Worm (Caenorhabditis elegans) whole organism, L1 larva: Measurements from ENCODE around the gene C17B7.3.

Source experiments
- alr-1 ChIP-seq: fragments of 200-800 bp; sonication (Bioruptor generic); optimal IDR thresholded peaks from 2 replicates; lab custom pipeline; 2018; ENCODE audit warnings: borderline replicate concordance, mild to moderate bottlenecking, missing genetic modification characterization, missing compliant biosample characterization
- aly-2 ChIP-seq: fragments of 150-350 bp; optimal IDR thresholded peaks from 2 replicates; lab custom pipeline; 2014; ENCODE audit warnings: missing biosample characterization, missing genetic modification characterization
- blmp-1 ChIP-seq: fragments of 150-350 bp; optimal IDR thresholded peaks from 2 replicates; lab custom pipeline; 2014; ENCODE audit warnings: missing biosample characterization, missing genetic modification characterization
- ceh-63 ChIP-seq: fragments of 200-800 bp; sonication (Bioruptor generic); optimal IDR thresholded peaks from 2 replicates; lab custom pipeline; 2018; ENCODE audit warnings: mild to moderate bottlenecking, missing genetic modification characterization, missing compliant biosample characterization
- ceh-90 ChIP-seq: sonication (generic microtip); optimal IDR thresholded peaks from 2 replicates; lab custom pipeline; 2016; ENCODE audit warnings: missing genetic modification characterization, missing compliant biosample characterization
- dpl-1 ChIP-seq, 3 experiments: fragments of 150-350 bp in 2 of 3; sonication (generic microtip) in 1 of 3; optimal IDR thresholded peaks; 2 replicates each; lab custom pipeline; 2014 to 2017; ENCODE audit warnings: missing biosample characterization in 3 of 3, missing genetic modification characterization in 3 of 3, missing genetic modification reagents in 3 of 3
- fos-1 ChIP-seq: fragments of 150-350 bp; optimal IDR thresholded peaks from 2 replicates; lab custom pipeline; 2014; ENCODE audit warnings: missing biosample characterization, missing genetic modification characterization
- lir-3 ChIP-seq: sonication (generic microtip); optimal IDR thresholded peaks from 2 replicates; lab custom pipeline; 2016; ENCODE audit warnings: mild to moderate bottlenecking, missing genetic modification characterization, moderate library complexity, missing compliant biosample characterization; ENCODE audit not compliant: poor library complexity
- lsy-2 ChIP-seq, 2 experiments: fragments of 150-350 bp; optimal IDR thresholded peaks; 2 replicates each; lab custom pipeline; 2014; ENCODE audit warnings: missing biosample characterization in 2 of 2, missing genetic modification characterization in 2 of 2
- nhr-11 ChIP-seq: fragments of 150-350 bp; optimal IDR thresholded peaks from 2 replicates; lab custom pipeline; 2014; ENCODE audit warnings: missing biosample characterization, missing genetic modification characterization
- nhr-237 ChIP-seq: fragments of 150-350 bp; optimal IDR thresholded peaks from 2 replicates; lab custom pipeline; 2014; ENCODE audit warnings: missing biosample characterization, missing genetic modification characterization
- pag-3 ChIP-seq: sonication (generic microtip); optimal IDR thresholded peaks from 2 replicates; lab custom pipeline; 2017; ENCODE audit warnings: missing genetic modification characterization, mild to moderate bottlenecking, missing compliant biosample characterization, antibody characterized with exemption, borderline replicate concordance; ENCODE audit not compliant: insufficient read depth
- snpc-4 ChIP-seq: fragments of 150-350 bp; optimal IDR thresholded peaks from 2 replicates; lab custom pipeline; 2014; ENCODE audit warnings: missing biosample characterization, missing genetic modification characterization
- sptf-1 ChIP-seq: fragments of 150-350 bp; optimal IDR thresholded peaks from 2 replicates; lab custom pipeline; 2014; ENCODE audit warnings: missing biosample characterization, missing genetic modification characterization

DNA sequence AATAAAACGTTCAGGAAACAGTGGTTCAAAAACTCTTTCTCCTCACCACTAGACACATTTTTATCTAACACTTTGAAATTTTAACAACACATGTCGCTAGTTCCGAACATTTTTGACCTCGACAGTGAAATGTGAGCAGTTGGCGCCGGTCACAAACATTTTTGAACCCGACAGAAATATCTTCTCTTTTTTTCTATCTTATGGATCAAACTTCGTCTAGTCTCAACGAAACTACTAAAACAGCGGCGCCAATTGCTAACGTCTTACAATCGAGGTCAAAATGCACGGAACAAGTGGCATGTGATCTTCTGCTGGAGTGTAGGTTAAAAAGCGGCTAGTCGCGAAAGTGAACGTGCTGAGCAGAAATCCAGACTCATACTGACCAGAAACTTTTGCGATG, 1.4 kb downstream of the C17B7.3 start:
- TF ChIP-seq blmp-1 (tag; lab: Kevin White, UChicago) (no peak), ceh-63 (GFP tag; lab: Kevin White, UChicago) (no peak), dpl-1 (GFP tag; optimal IDR thresholded peaks at IDR 0.05; lab: Kevin White, UChicago) (no peak), nhr-237 (tag; lab: Kevin White, UChicago) (no peak), alr-1 (tag; lab: Kevin White, UChicago) (no peak), lsy-2 (tag; optimal IDR thresholded peaks at IDR 0.05; lab: Kevin White, UChicago) (no peak), sptf-1 (tag; lab: Kevin White, UChicago) (no peak), fos-1 (tag; lab: Kevin White, UChicago) (no peak), aly-2 (tag; lab: Kevin White, UChicago) (no peak), nhr-11 (tag; lab: Kevin White, UChicago) (no peak), snpc-4 (tag; lab: Kevin White, UChicago) (no peak), ceh-90 (tag; lab: Kevin White, UChicago) (no peak), lir-3 (no peak), pag-3 (no peak)
